Fruit fly (Drosophila melanogaster) whole organism, prepupa: ENCODE data around the gene CG15923.

Experiments
- Blimp-1 ChIP-seq: fragments of 200-800 bp; sonication (Bioruptor generic); optimal IDR thresholded peaks from 3 replicates; lab custom pipeline; 2017; ENCODE audit warnings: missing biosample characterization, missing genetic modification characterization, mild to moderate bottlenecking, moderate library complexity, missing genetic modification reagents
- CG11902 ChIP-seq: fragments of 200-800 bp; sonication (Bioruptor generic); optimal IDR thresholded peaks from 3 replicates; lab custom pipeline; 2016; ENCODE audit warnings: missing biosample characterization, missing genetic modification characterization
- CG3032 ChIP-seq: fragments of 200-800 bp; optimal IDR thresholded peaks from 2 replicates; lab custom pipeline; 2019; ENCODE audit warnings: missing biosample characterization, mild to moderate bottlenecking, missing genetic modification characterization, moderate library complexity
- Hr4 ChIP-seq: fragments of 200-800 bp; sonication (Bioruptor generic); optimal IDR thresholded peaks from 3 replicates; lab custom pipeline; 2016; ENCODE audit warnings: missing biosample characterization, missing genetic modification characterization
- Lpt ChIP-seq: fragments of 200-800 bp; sonication (Bioruptor generic); optimal IDR thresholded peaks from 3 replicates; lab custom pipeline; 2016; ENCODE audit warnings: missing biosample characterization, missing genetic modification characterization
- Sox15 ChIP-seq: fragments of 200-800 bp; sonication (Bioruptor generic); optimal IDR thresholded peaks from 3 replicates; lab custom pipeline; 2016; ENCODE audit warnings: missing biosample characterization, missing genetic modification characterization
- fkh ChIP-seq: fragments of 200-800 bp; sonication (Bioruptor generic); optimal IDR thresholded peaks from 3 replicates; lab custom pipeline; 2017; ENCODE audit warnings: missing biosample characterization, mild to moderate bottlenecking, missing genetic modification characterization, moderate library complexity
- vri ChIP-seq: fragments of 200-800 bp; sonication (Bioruptor generic); optimal IDR thresholded peaks from 3 replicates; lab custom pipeline; 2016; ENCODE audit warnings: missing biosample characterization, mild to moderate bottlenecking, missing genetic modification characterization

DNA sequence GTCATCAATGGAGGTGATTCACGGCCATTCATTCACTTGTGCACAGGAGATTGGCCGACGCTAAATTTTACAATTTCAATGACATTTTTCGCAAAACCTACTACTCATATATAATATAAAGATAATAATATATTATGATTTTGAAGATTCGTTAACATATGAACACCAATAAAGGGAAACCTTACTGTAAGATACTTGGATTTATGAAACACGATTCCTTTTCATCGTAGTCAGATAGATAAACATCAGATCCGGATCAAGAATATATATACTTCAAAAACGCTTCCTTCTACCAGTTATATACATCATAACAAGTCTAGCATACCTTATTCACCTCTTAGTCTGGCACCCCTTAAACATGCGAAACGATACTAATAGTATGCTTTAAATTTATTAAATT is 43.1 kb upstream of the CG15923 start, which contains the start of gene Nep4:
- TF ChIP-seq CG3032 (tag; lab: Kevin White, UChicago) (no peak), vri (GFP tag; lab: Kevin White, UChicago) (no peak), CG11902 (no peak), fkh (GFP tag; lab: Kevin White, UChicago) (no peak), Sox15 (GFP tag; lab: Kevin White, UChicago) (no peak), Blimp-1 (GFP tag; lab: Kevin White, UChicago) (no peak), Lpt (GFP tag; lab: Kevin White, UChicago) (no peak), Hr4 (no peak)
